Fruit fly (Drosophila melanogaster) whole organism, prepupa: ENCODE measurements around the gene path.

Experiments
- CG10631 ChIP-seq: fragments of 200-800 bp; sonication (Bioruptor generic); optimal IDR thresholded peaks from 2 replicates; lab custom pipeline; 2016; ENCODE audit warnings: missing biosample characterization, missing genetic modification characterization
- CG10669 ChIP-seq: fragments of 200-800 bp; sonication (Bioruptor generic); optimal IDR thresholded peaks from 3 replicates; lab custom pipeline; 2018; ENCODE audit warnings: missing biosample characterization, mild to moderate bottlenecking, missing genetic modification characterization, moderate library complexity
- CG11294 ChIP-seq: fragments of 200-800 bp; sonication (Bioruptor generic); IDR thresholded peaks from 2 replicates; pipeline ENCODE4 v1.3.6; 2022; ENCODE audit warnings: missing biosample characterization, missing genetic modification characterization
- CG11762 ChIP-seq: fragments of 200-800 bp; sonication (Bioruptor generic); optimal IDR thresholded peaks from 3 replicates; lab custom pipeline; 2016; ENCODE audit warnings: missing biosample characterization, missing genetic modification characterization; ENCODE audit not compliant: insufficient read depth
- CG11902 ChIP-seq: fragments of 200-800 bp; sonication (Bioruptor generic); optimal IDR thresholded peaks from 3 replicates; lab custom pipeline; 2016; ENCODE audit warnings: missing biosample characterization, missing genetic modification characterization
- CG3032 ChIP-seq: fragments of 200-800 bp; optimal IDR thresholded peaks from 2 replicates; lab custom pipeline; 2019; ENCODE audit warnings: missing biosample characterization, mild to moderate bottlenecking, missing genetic modification characterization, moderate library complexity
- CG31627 ChIP-seq: fragments of 200-800 bp; sonication (Bioruptor generic); optimal IDR thresholded peaks from 3 replicates; lab custom pipeline; 2016; ENCODE audit warnings: missing biosample characterization, missing genetic modification characterization
- CG32006 ChIP-seq: fragments of 200-800 bp; sonication (Bioruptor generic); optimal IDR thresholded peaks from 3 replicates; lab custom pipeline; 2017; ENCODE audit warnings: missing biosample characterization, mild to moderate bottlenecking, missing genetic modification characterization
- CG34406 ChIP-seq: fragments of 200-800 bp; sonication (Bioruptor generic); optimal IDR thresholded peaks from 3 replicates; lab custom pipeline; 2016; ENCODE audit warnings: missing biosample characterization, missing genetic modification characterization
- CG3919 ChIP-seq: fragments of 200-800 bp; sonication (Bioruptor generic); optimal IDR thresholded peaks from 3 replicates; lab custom pipeline; 2016; ENCODE audit warnings: missing biosample characterization, missing genetic modification characterization
- CG6276 ChIP-seq: fragments of 200-800 bp; sonication (Bioruptor generic); optimal IDR thresholded peaks from 2 replicates; lab custom pipeline; 2017; ENCODE audit warnings: missing biosample characterization, mild to moderate bottlenecking, missing genetic modification characterization
- CG6792 ChIP-seq: fragments of 200-800 bp; sonication (Bioruptor generic); optimal IDR thresholded peaks from 3 replicates; lab custom pipeline; 2016; ENCODE audit warnings: missing biosample characterization, missing genetic modification characterization
- CG6854 ChIP-seq: fragments of 200-800 bp; sonication (Bioruptor generic); optimal IDR thresholded peaks from 2 replicates; lab custom pipeline; 2017; ENCODE audit warnings: missing biosample characterization, mild to moderate bottlenecking, missing genetic modification characterization
- CG9139 ChIP-seq: fragments of 200-800 bp; sonication (Bioruptor generic); optimal IDR thresholded peaks from 3 replicates; lab custom pipeline; 2017; ENCODE audit warnings: missing biosample characterization, mild to moderate bottlenecking, missing genetic modification characterization
- Eip78C ChIP-seq: fragments of 200-800 bp; sonication (Bioruptor generic); peaks from one replicate; lab custom pipeline; 2016; ENCODE audit warnings: missing biosample characterization, missing genetic modification characterization
- Eip93F ChIP-seq: fragments of 200-800 bp; sonication (Bioruptor generic); optimal IDR thresholded peaks from 2 replicates; lab custom pipeline; 2016; ENCODE audit warnings: missing biosample characterization, mild to moderate bottlenecking, missing genetic modification characterization
- Ets21C ChIP-seq: fragments of 200-800 bp; sonication (Bioruptor generic); optimal IDR thresholded peaks from 3 replicates; lab custom pipeline; 2016; ENCODE audit warnings: missing biosample characterization, missing genetic modification characterization
- Ets96B ChIP-seq: fragments of 200-800 bp; optimal IDR thresholded peaks from 2 replicates; lab custom pipeline; 2019; ENCODE audit warnings: missing biosample characterization, mild to moderate bottlenecking, missing genetic modification characterization, moderate library complexity
- Gug ChIP-seq: fragments of 200-800 bp; sonication (Bioruptor generic); IDR thresholded peaks from 2 replicates; pipeline ENCODE4 v1.3.6; 2022; ENCODE audit warnings: missing biosample characterization, missing genetic modification characterization
- Hr38 ChIP-seq: sonication (Bioruptor generic); optimal IDR thresholded peaks from 2 replicates; lab custom pipeline; 2016; ENCODE audit warnings: missing biosample characterization, missing genetic modification characterization
- Hr4 ChIP-seq: fragments of 200-800 bp; sonication (Bioruptor generic); optimal IDR thresholded peaks from 3 replicates; lab custom pipeline; 2016; ENCODE audit warnings: missing biosample characterization, missing genetic modification characterization
- Met ChIP-seq: fragments of 200-800 bp; sonication (Bioruptor generic); optimal IDR thresholded peaks from 3 replicates; lab custom pipeline; 2016; ENCODE audit warnings: missing biosample characterization, missing genetic modification characterization
- OdsH ChIP-seq: fragments of 200-800 bp; sonication (Bioruptor generic); optimal IDR thresholded peaks from 3 replicates; lab custom pipeline; 2016; ENCODE audit warnings: missing biosample characterization, missing genetic modification characterization
- Smox ChIP-seq: fragments of 200-800 bp; sonication (Bioruptor generic); optimal IDR thresholded peaks from 3 replicates; lab custom pipeline; 2016; ENCODE audit warnings: missing biosample characterization, missing genetic modification characterization
- Sox102F ChIP-seq: fragments of 200-800 bp; sonication (Bioruptor generic); optimal IDR thresholded peaks from 2 replicates; lab custom pipeline; 2016; ENCODE audit warnings: missing biosample characterization, mild to moderate bottlenecking, missing genetic modification characterization
- Sox15 ChIP-seq: fragments of 200-800 bp; sonication (Bioruptor generic); optimal IDR thresholded peaks from 3 replicates; lab custom pipeline; 2016; ENCODE audit warnings: missing biosample characterization, missing genetic modification characterization
- achi ChIP-seq: fragments of 200-800 bp; sonication (Bioruptor generic); optimal IDR thresholded peaks from 3 replicates; lab custom pipeline; 2016; ENCODE audit warnings: missing biosample characterization, missing genetic modification characterization
- acj6 ChIP-seq: fragments of 200-800 bp; sonication (Bioruptor generic); optimal IDR thresholded peaks from 3 replicates; lab custom pipeline; 2016; ENCODE audit warnings: missing biosample characterization, missing genetic modification characterization
- dac ChIP-seq: fragments of 200-800 bp; sonication (Bioruptor generic); optimal IDR thresholded peaks from 2 replicates; lab custom pipeline; 2017; ENCODE audit warnings: missing biosample characterization, mild to moderate bottlenecking, missing genetic modification characterization
- dsx ChIP-seq: fragments of 200-800 bp; optimal IDR thresholded peaks from 3 replicates; lab custom pipeline; 2019; ENCODE audit warnings: missing biosample characterization, mild to moderate bottlenecking, missing genetic modification characterization, moderate library complexity; ENCODE audit not compliant: poor library complexity, severe bottlenecking
- eg ChIP-seq: fragments of 200-800 bp; sonication (Bioruptor generic); IDR thresholded peaks from 3 replicates; pipeline ENCODE4 v1.3.6; 2022; ENCODE audit warnings: missing biosample characterization, missing genetic modification characterization
- fd85E ChIP-seq: fragments of 200-800 bp; sonication (Bioruptor generic); optimal IDR thresholded peaks from 3 replicates; lab custom pipeline; 2016; ENCODE audit warnings: missing biosample characterization, missing genetic modification characterization
- fkh ChIP-seq: fragments of 200-800 bp; sonication (Bioruptor generic); optimal IDR thresholded peaks from 3 replicates; lab custom pipeline; 2017; ENCODE audit warnings: missing biosample characterization, mild to moderate bottlenecking, missing genetic modification characterization, moderate library complexity
- lz ChIP-seq: fragments of 200-800 bp; sonication (Bioruptor generic); optimal IDR thresholded peaks from 3 replicates; lab custom pipeline; 2016; ENCODE audit warnings: missing biosample characterization, missing genetic modification characterization
- net ChIP-seq: fragments of 200-800 bp; sonication (Bioruptor generic); optimal IDR thresholded peaks from 3 replicates; lab custom pipeline; 2016; ENCODE audit warnings: missing biosample characterization, missing genetic modification characterization
- salr ChIP-seq, 2 experiments: fragments of 200-800 bp; sonication (Bioruptor generic); optimal IDR thresholded peaks; 3 replicates each; lab custom pipeline; 2016 to 2018; ENCODE audit warnings: missing biosample characterization in 2 of 2, missing genetic modification characterization in 2 of 2, mild to moderate bottlenecking in 1 of 2
- spab ChIP-seq: fragments of 200-800 bp; sonication (Bioruptor generic); optimal IDR thresholded peaks from 2 replicates; lab custom pipeline; 2017; ENCODE audit warnings: missing biosample characterization, mild to moderate bottlenecking, missing genetic modification characterization, missing genetic modification reagents
- ss ChIP-seq, 2 experiments: fragments of 200-800 bp; sonication (Bioruptor generic); optimal IDR thresholded peaks; 2 replicates in 1 of 2; 3 replicates in 1 of 2; lab custom pipeline; 2017 to 2018; ENCODE audit warnings: mild to moderate bottlenecking in 2 of 2, missing biosample characterization in 2 of 2, missing genetic modification characterization in 2 of 2, moderate library complexity in 1 of 2
- svp ChIP-seq: fragments of 200-800 bp; sonication (Bioruptor generic); peaks from one replicate; lab custom pipeline; 2016; ENCODE audit warnings: missing biosample characterization, missing genetic modification characterization
- topi ChIP-seq: fragments of 200-800 bp; sonication (Bioruptor generic); optimal IDR thresholded peaks from 3 replicates; lab custom pipeline; 2016; ENCODE audit warnings: missing biosample characterization, missing genetic modification characterization
- vri ChIP-seq: fragments of 200-800 bp; sonication (Bioruptor generic); optimal IDR thresholded peaks from 3 replicates; lab custom pipeline; 2016; ENCODE audit warnings: missing biosample characterization, mild to moderate bottlenecking, missing genetic modification characterization

Gene path

DNA sequence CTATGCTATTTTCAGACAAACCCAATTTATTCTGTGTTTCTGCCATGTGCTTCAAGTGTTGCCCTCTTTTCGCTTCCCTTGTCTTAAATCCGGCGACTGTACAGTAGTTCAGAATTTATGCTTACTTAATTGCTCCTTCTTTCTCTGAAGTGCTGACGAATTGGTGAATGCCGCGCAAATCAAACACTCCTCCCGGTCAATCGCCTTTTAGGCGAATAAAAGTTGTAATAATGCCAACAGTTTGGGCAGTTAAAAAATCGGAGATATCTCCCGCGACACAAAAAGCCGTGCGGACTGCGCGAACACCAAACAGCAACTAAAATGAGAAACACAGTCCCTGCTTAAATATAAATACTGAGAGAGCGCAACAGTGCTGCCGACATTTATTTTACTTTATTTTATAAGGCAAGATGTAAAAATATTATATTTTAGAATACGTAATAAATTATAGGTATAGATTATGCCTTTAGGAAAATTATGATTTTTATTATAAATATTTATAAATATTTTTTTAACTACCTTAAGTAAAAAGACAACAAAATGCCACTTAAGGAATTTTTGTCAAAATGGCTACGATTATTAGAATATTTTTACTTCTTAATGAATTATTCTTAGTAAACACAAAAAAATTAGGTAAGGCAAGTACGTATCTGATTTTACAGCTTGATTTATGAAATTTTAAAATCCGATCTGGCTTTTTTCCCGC, at the start of gene path (continued):
- TF ChIP-seq Ets96B, result peak; percentile 59
- TF ChIP-seq CG11762 (GFP tag; lab: Kevin White, UChicago), result no peak
- TF ChIP-seq ss (GFP tag; optimal IDR thresholded peaks at IDR 0.05; lab: Kevin White, UChicago), result peak; percentile 4 to 9
- TF ChIP-seq CG32006, result peak; percentile 52
- TF ChIP-seq Ets21C (GFP tag; lab: Kevin White, UChicago), result no peak
- no peak for TF ChIP-seq CG6792 (GFP tag; lab: Kevin White, UChicago)
- TF ChIP-seq CG3032 (tag; lab: Kevin White, UChicago), result peak; percentile 62
- TF ChIP-seq Hr38 (GFP tag; lab: Kevin White, UChicago), result no peak

DNA sequence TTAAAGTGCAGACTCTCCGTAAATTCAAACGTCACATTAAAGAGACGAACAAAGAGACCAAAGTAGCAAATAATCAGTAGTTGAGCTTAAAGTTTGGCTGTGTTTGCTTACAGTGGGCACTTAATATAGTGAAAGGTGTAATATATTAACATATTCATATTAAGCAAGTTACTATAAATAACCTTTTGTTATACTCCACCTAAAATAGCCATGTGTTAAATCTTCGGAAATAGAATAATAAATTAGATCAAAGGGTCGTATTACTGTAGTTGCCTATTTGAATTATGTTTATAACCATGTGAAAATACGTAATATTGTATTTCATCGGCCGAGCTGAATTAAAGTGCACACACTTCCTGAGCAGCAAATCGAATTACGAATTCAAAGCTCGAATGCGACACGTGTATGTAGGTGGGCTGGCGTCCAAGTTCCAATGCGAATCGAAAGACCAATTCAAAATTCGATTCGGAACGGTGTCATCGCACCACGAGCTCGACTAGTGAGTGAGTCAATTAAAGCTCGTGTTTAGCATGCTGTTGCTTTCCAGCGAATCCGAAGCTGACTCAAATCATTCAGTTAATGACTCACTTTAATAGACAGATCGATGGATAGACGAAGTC, 47.2 kb upstream of the path start:
- TF ChIP-seq CG9139 (GFP tag; lab: Kevin White, UChicago) (no peak), fkh (GFP tag; lab: Kevin White, UChicago) (peak; percentile 19), svp (peak; percentile 46), eg (GFP tag; lab: Robert Waterston, UW) (peak; percentile 61; the same call in 2 of the 3 replicates), vri (GFP tag; lab: Kevin White, UChicago) (no peak), spab (GFP tag; lab: Kevin White, UChicago) (no peak), CG3032 (tag; lab: Kevin White, UChicago) (no peak), Hr4 (GFP tag; lab: Kevin White, UChicago) (peak; percentile 4), Eip78C (GFP tag; lab: Kevin White, UChicago) (peak; percentile 58), Gug (GFP tag; lab: Robert Waterston, UW) (peak; percentile 49; the same call in 1 of the 2 replicates)
- TF ChIP-seq, all 60 proteins: peak for 6

DNA sequence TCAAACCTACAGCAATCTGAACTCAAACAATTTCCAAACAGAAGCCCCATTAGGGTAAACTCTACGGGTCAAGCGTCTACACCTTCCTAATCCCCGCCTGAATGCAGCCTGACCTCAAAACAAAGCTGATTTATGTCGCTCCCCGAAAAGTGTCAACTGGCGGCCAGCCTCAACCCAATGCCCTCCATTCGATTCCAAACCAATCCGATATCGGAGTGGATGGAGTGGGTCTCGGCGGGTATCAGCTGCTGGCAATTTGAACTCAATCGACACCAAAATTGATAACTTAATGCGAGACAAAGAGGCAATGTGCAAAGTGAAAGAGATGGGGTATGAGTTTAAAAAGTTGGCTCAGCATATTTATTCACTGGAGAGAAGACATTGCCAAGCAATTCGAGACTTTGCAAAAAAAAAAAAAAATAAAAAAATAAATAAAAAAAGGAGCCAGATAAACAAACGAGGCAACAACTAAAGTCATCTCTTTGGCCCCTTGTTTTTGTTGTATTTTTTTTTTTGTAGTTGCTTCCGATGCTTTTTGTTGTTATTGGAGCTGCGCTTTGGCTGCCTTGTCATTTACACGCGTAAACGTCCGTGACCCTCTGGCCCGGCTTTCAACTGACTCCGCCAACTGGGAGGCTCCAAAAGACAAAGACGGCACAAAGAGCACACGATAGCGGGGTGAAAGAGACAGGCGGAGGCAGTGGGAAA, 45.9 kb upstream of the path start:
- TF ChIP-seq Smox (GFP tag; lab: Kevin White, UChicago), result no peak
- TF ChIP-seq topi, result peak; percentile 18
- no peak for TF ChIP-seq CG11902
- no peak for TF ChIP-seq acj6 (GFP tag; lab: Kevin White, UChicago)
- peak; percentile 27 for TF ChIP-seq Ets96B
- peak; percentile 25 for TF ChIP-seq achi
- TF ChIP-seq vri (GFP tag; lab: Kevin White, UChicago), result no peak
- TF ChIP-seq Eip78C (GFP tag; lab: Kevin White, UChicago), result peak; percentile 88
- peak; percentile 58 for TF ChIP-seq CG34406 (GFP tag; lab: Kevin White, UChicago)
- TF ChIP-seq CG11294, result no peak
- TF ChIP-seq CG9139 (GFP tag; lab: Kevin White, UChicago), result peak; percentile 75
- TF ChIP-seq dac, result no peak
- peak; percentile 2 for TF ChIP-seq fd85E (GFP tag; lab: Kevin White, UChicago)
- peak; percentile 15 for TF ChIP-seq OdsH (GFP tag; lab: Kevin White, UChicago)
- TF ChIP-seq CG11762 (GFP tag; lab: Kevin White, UChicago), result peak; percentile 31
- peak; percentile 52 for TF ChIP-seq Sox102F (GFP tag; lab: Kevin White, UChicago)
- TF ChIP-seq salr (GFP tag; optimal IDR thresholded peaks at IDR 0.05; lab: Kevin White, UChicago), result no peak
- no peak for TF ChIP-seq Sox15
- TF ChIP-seq Hr4 (GFP tag; lab: Kevin White, UChicago), result no peak
- peak; percentile 79 to 82 for TF ChIP-seq ss (GFP tag; optimal IDR thresholded peaks at IDR 0.05; lab: Kevin White, UChicago)
- TF ChIP-seq lz, result no peak
- peak; percentile 49 for TF ChIP-seq CG3919 (GFP tag; lab: Kevin White, UChicago)
- peak; percentile 20 for TF ChIP-seq net (GFP tag; lab: Kevin White, UChicago)
- TF ChIP-seq Gug (GFP tag; lab: Robert Waterston, UW), result no peak
- TF ChIP-seq spab (GFP tag; lab: Kevin White, UChicago), result peak; percentile 58
- TF ChIP-seq Ets21C (GFP tag; lab: Kevin White, UChicago), result no peak
- TF ChIP-seq CG6854, result peak; percentile 34
- TF ChIP-seq Met (GFP tag; lab: Kevin White, UChicago), result no peak
- no peak for TF ChIP-seq dsx
- TF ChIP-seq CG10669, result peak; percentile 35
- no peak for TF ChIP-seq fkh (GFP tag; lab: Kevin White, UChicago)
- TF ChIP-seq CG10631 (GFP tag; lab: Kevin White, UChicago), result no peak
- no peak for TF ChIP-seq Eip93F (GFP tag; lab: Kevin White, UChicago)
- no peak for TF ChIP-seq Hr38 (GFP tag; lab: Kevin White, UChicago)
- TF ChIP-seq CG3032 (tag; lab: Kevin White, UChicago), result peak; percentile 28
- TF ChIP-seq CG32006, result no peak
- no peak for TF ChIP-seq CG6276
- TF ChIP-seq CG31627 (GFP tag; lab: Kevin White, UChicago), result no peak
